Fruit fly (Drosophila melanogaster) whole organism, embryonic: ENCODE measurements around the gene Gbs-76A.

Experiments used
- Xrp1 ChIP-seq: fragments of 200-800 bp; sonication (Bioruptor generic); IDR thresholded peaks from 2 replicates; pipeline ENCODE4 v1.3.6; 2022; ENCODE audit warnings: missing biosample characterization, missing genetic modification characterization
- cwo ChIP-seq: fragments of 200-800 bp; sonication (Bioruptor generic); optimal IDR thresholded peaks from 3 replicates; lab custom pipeline; 2017; ENCODE audit warnings: missing biosample characterization, missing genetic modification characterization, mild to moderate bottlenecking, moderate library complexity, missing genetic modification reagents

DNA sequence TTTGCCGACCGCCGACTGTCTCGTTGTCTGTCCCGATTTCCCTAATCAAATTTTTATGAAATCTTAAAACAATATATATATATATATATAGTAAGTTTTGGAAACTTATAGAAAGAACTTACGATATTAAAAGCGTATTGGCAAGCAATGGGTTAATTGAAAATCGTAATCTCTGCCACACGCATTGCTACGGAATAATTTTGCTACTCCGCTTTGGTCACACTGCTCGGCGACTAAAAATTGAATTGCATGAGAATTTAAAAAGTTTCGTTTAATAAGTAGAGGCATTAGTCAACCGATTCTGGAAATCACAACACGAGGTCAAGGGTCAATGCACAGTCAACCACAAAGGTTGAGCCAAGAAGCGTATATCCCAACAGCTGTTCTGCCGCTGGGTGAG is 31.4 kb downstream of the Gbs-76A start, which contains the start of gene Bet1:
- TF ChIP-seq Xrp1 (GFP tag; lab: Robert Waterston, UW): peak; percentile 33; the same call in 1 of the 2 replicates
- no peak for TF ChIP-seq cwo (GFP tag; lab: Kevin White, UChicago)
